Worm (Caenorhabditis elegans): ENCODE data around the gene Y1A5A.1.

The Y1A5A.1 gene

DNA sequence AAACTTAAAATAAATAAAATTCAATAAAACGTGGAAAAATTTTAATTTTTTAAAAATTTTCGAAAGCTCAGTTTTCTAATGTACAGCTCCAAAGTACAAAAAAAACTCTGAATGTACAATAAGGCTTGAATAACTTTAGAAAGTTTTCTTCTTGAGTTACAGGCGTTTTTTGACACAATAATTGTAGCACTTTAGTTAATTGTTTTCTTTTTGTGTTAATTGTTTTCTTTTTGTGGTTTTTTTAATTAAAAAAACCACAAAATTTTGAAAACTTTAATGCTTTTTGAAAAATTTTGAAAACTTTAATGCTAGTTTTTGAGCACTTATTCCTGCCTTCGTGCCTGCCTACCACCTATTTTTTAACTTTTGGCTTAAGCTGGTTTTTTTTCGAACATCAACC, 22.2 kb downstream of the Y1A5A.1 start, which contains the start of gene R10E9.2:
Gene R10E9.2, minus strand, starts transcription at position 101 of the 400 bp plus-strand sequence.
- TF ChIP-seq zfp-3 (GFP tag; conservative IDR thresholded peaks at IDR 0.05), result no peak
- no peak for TF ChIP-seq nhr-77 (tag; optimal IDR thresholded peaks at IDR 0.05)
- no peak for TF ChIP-seq mdt-29 (GFP tag; IDR thresholded peaks at IDR 0.05)
- TF ChIP-seq snpc-1.2 (GFP tag; IDR thresholded peaks at IDR 0.05), result no peak
- no peak for TF ChIP-seq attf-4 (tag; optimal IDR thresholded peaks at IDR 0.05)
- no peak for TF ChIP-seq T20F7.1 (GFP tag; optimal IDR thresholded peaks at IDR 0.05)
- TF ChIP-seq mxl-2 (GFP tag; conservative IDR thresholded peaks at IDR 0.05), result no peak
- TF ChIP-seq egl-43 (GFP tag; IDR thresholded peaks at IDR 0.05), result no peak
- no peak for TF ChIP-seq nhr-237 (tag; optimal IDR thresholded peaks at IDR 0.05)
- TF ChIP-seq lin-39 (tag; optimal IDR thresholded peaks at IDR 0.05), result no peak
- TF ChIP-seq unc-130 (GFP tag; optimal IDR thresholded peaks at IDR 0.05), result no peak

ce11 chrIII:3959987-3960386, 26.5 kb downstream of the Y1A5A.1 start, which contains the start of gene R10E9.3:
TSS of gene R10E9.3 (plus strand) at chrIII:3960221.
- TF ChIP-seq cey-2 (tag; optimal IDR thresholded peaks at IDR 0.05; ENCODE audit: borderline replicate concordance, insufficient read depth), result no peak
- TF ChIP-seq gei-8 (GFP tag; optimal IDR thresholded peaks at IDR 0.05), result no peak
- no peak for TF ChIP-seq ztf-7 (tag; optimal IDR thresholded peaks at IDR 0.05)
- no peak for TF ChIP-seq zip-11 (GFP tag; IDR thresholded peaks at IDR 0.05)
- TF ChIP-seq set-16 (GFP tag; IDR thresholded peaks at IDR 0.05), result no peak
- TF ChIP-seq T26A8.4 (GFP tag; IDR thresholded peaks at IDR 0.05), result no peak
- no peak for TF ChIP-seq F10B5.3 (tag; optimal IDR thresholded peaks at IDR 0.05)
- TF ChIP-seq fkh-10 (GFP tag; optimal IDR thresholded peaks at IDR 0.05), result no peak
- no peak for TF ChIP-seq nhr-10 (tag; optimal IDR thresholded peaks at IDR 0.05)
- no peak for TF ChIP-seq F37D6.2 (tag; optimal IDR thresholded peaks at IDR 0.05)
- TF ChIP-seq ZK337.2 (GFP tag; IDR thresholded peaks at IDR 0.05), result no peak
- peak; percentile 19 for TF ChIP-seq nhr-28 (tag; optimal IDR thresholded peaks at IDR 0.05)
- no peak for TF ChIP-seq madf-5 (GFP tag; IDR thresholded peaks at IDR 0.05)
- no peak for TF ChIP-seq lin-13 (GFP tag; optimal IDR thresholded peaks at IDR 0.05)
- TF ChIP-seq Y48G9A.11 (GFP tag; IDR thresholded peaks at IDR 0.05), result no peak
- no peak for TF ChIP-seq zfp-2 (tag; optimal IDR thresholded peaks at IDR 0.05)
- TF ChIP-seq ama-1 (optimal IDR thresholded peaks at IDR 0.05), result no peak
- TF ChIP-seq zip-2 (tag; optimal IDR thresholded peaks at IDR 0.05), result no peak
- TF ChIP-seq Y75B8A.6 (GFP tag; IDR thresholded peaks at IDR 0.05), result no peak
- TF ChIP-seq mdt-29 (GFP tag; IDR thresholded peaks at IDR 0.05), result no peak
- no peak for TF ChIP-seq zfp-3 (GFP tag; conservative IDR thresholded peaks at IDR 0.05)
- no peak for TF ChIP-seq F49E8.2 (tag; optimal IDR thresholded peaks at IDR 0.05; ENCODE audit: borderline replicate concordance)
- TF ChIP-seq ceh-44 (GFP tag; IDR thresholded peaks at IDR 0.05), result no peak
- no peak for TF ChIP-seq attf-4 (tag; optimal IDR thresholded peaks at IDR 0.05)
- TF ChIP-seq lim-7 (GFP tag; IDR thresholded peaks at IDR 0.05), result no peak
- TF ChIP-seq vab-7 (GFP tag; IDR thresholded peaks at IDR 0.05), result no peak
- TF ChIP-seq nhr-11 (tag; optimal IDR thresholded peaks at IDR 0.05), result no peak
- no peak for TF ChIP-seq F26F4.8 (GFP tag; conservative IDR thresholded peaks at IDR 0.05)
- TF ChIP-seq madf-9 (GFP tag; conservative IDR thresholded peaks at IDR 0.05), result no peak
- no peak for TF ChIP-seq spr-1 (tag; optimal IDR thresholded peaks at IDR 0.05)
- TF ChIP-seq F44E2.7 (GFP tag; IDR thresholded peaks at IDR 0.05), result no peak
- peak; percentile 72 for TF ChIP-seq php-3 (GFP tag; IDR thresholded peaks at IDR 0.05)
- no peak for TF ChIP-seq skn-1 (tag; optimal IDR thresholded peaks at IDR 0.05)
- TF ChIP-seq aly-2 (tag; optimal IDR thresholded peaks at IDR 0.05), result no peak
- TF ChIP-seq unc-130 (GFP tag; optimal IDR thresholded peaks at IDR 0.05), result no peak
- TF ChIP-seq Y5F2A.4 (GFP tag; optimal IDR thresholded peaks at IDR 0.05), result no peak
- no peak for TF ChIP-seq lin-1 (GFP tag; IDR thresholded peaks at IDR 0.05)
- TF ChIP-seq nhr-25 (tag; optimal IDR thresholded peaks at IDR 0.05; ENCODE audit: borderline replicate concordance, insufficient read depth), result no peak
- TF ChIP-seq ceh-20 (GFP tag; IDR thresholded peaks at IDR 0.05), result no peak
- TF ChIP-seq unc-39 (tag; optimal IDR thresholded peaks at IDR 0.05), result no peak
- TF ChIP-seq rbr-2 (tag; optimal IDR thresholded peaks at IDR 0.05), result no peak
- TF ChIP-seq nhr-42 (GFP tag; IDR thresholded peaks at IDR 0.05), result no peak
- no peak for TF ChIP-seq ceh-62 (tag; optimal IDR thresholded peaks at IDR 0.05)
- no peak for TF ChIP-seq sdz-12 (GFP tag; optimal IDR thresholded peaks at IDR 0.05)
